Worm (Caenorhabditis elegans): ENCODE results near the gene clc-29.
A peak's percentile ranks its signal among the peaks of the same experiment; 100 is the strongest.

The clc-29 gene

DNA sequence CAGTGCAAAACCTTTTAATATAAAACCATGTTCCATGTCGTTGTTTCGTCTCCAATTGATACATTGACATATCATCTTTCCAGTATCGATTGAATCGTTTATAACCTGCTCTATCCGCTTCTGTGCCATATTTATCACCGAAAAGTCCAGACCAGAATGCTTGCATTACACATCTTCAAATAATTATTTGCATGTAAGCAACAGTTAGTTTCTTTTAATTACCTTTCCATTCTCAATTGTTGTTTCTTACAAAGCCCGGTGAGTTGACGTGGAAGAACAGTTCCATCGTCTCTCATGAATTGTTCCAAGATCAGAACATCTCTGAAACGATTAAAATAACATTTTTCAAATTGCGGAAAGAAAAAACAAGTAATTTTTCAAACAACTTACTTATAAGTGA, 16.5 kb downstream of the clc-29 start, which contains the start of gene iglr-2:
iglr-2 (minus strand) TSS at position 101 of the 400 bp plus-strand sequence.
- TF ChIP-seq nhr-28 (tag; optimal IDR thresholded peaks at IDR 0.05) (no peak), nhr-23 (tag; optimal IDR thresholded peaks at IDR 0.05) (no peak), egl-27 (tag; optimal IDR thresholded peaks at IDR 0.05) (no peak), elt-3 (tag; optimal IDR thresholded peaks at IDR 0.05) (no peak), unc-39 (tag; optimal IDR thresholded peaks at IDR 0.05) (no peak), nhr-76 (tag; optimal IDR thresholded peaks at IDR 0.05) (no peak), nhr-25 (tag; optimal IDR thresholded peaks at IDR 0.05) (no peak), nhr-67 (tag; optimal IDR thresholded peaks at IDR 0.05) (no peak), fos-1 (tag; optimal IDR thresholded peaks at IDR 0.05) (no peak), aly-2 (tag; optimal IDR thresholded peaks at IDR 0.05) (no peak), pqm-1 (tag; optimal IDR thresholded peaks at IDR 0.05) (no peak), hmg-11 (tag; optimal IDR thresholded peaks at IDR 0.05) (no peak), fkh-10 (GFP tag; optimal IDR thresholded peaks at IDR 0.05) (no peak), daf-12 (tag; optimal IDR thresholded peaks at IDR 0.05) (no peak), ceh-16 (tag; optimal IDR thresholded peaks at IDR 0.05) (no peak), ceh-9 (tag; optimal IDR thresholded peaks at IDR 0.05) (no peak), ceh-82 (tag; optimal IDR thresholded peaks at IDR 0.05) (no peak), mml-1 (tag; optimal IDR thresholded peaks at IDR 0.05) (no peak), nhr-11 (tag; optimal IDR thresholded peaks at IDR 0.05) (no peak)

DNA sequence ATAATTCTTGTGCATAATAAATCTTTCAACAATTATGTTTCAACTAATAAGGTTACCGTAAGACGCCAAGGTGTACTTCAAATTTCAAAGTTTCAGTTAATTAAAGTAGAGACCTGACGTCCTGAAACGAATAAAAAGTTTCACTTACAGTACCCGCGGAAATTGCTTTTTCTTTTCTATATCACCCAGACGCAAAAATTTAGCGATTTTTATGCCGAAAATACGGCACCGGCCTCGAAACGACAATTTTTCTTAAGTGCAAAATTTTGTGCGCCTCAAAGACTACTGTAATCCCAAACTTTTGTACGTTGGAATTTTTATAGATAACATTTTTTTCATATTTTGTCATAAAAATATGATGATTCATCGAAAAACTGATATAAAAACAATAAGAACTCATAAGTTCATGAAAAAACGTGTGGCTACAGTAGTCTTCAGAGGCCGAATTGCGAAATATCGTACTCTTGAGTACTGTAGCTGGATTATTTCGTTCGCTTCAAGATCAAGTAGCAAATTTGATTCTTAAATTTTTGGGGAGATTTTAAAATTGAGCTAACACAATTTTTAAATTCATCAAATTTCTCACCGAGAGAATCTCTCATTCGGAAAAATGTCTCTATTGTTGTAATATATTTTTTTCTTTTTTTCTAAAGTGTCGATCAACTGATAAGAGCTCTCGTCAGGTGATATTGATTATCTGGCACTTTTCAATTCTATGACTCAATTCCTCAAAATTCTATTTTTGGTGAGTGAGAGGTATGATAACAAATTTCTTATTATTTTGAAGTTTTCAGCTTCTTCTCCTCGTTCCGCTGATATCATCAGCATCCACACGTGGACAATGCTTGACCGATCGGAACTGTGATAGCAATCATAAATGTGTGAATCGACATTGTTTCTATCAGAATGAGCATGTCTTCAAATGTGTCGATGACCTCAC, 21.9 kb downstream of the clc-29 start, which contains the start of gene ZC262.13:
ZC262.13 (plus strand) TSS at position 641 of the 940 bp plus-strand sequence.
- TF ChIP-seq nhr-237 (tag; optimal IDR thresholded peaks at IDR 0.05) (no peak), jun-1 (tag; optimal IDR thresholded peaks at IDR 0.05) (peak; percentile 38), elt-2 (tag; optimal IDR thresholded peaks at IDR 0.05) (peak; percentile 91), pha-4 (tag; optimal IDR thresholded peaks at IDR 0.05) (peak; percentile 49), pqm-1 (tag; optimal IDR thresholded peaks at IDR 0.05) (peak; percentile 70), egl-5 (tag; optimal IDR thresholded peaks at IDR 0.05) (no peak), ceh-28 (tag; optimal IDR thresholded peaks at IDR 0.05) (peak; percentile 24)

DNA sequence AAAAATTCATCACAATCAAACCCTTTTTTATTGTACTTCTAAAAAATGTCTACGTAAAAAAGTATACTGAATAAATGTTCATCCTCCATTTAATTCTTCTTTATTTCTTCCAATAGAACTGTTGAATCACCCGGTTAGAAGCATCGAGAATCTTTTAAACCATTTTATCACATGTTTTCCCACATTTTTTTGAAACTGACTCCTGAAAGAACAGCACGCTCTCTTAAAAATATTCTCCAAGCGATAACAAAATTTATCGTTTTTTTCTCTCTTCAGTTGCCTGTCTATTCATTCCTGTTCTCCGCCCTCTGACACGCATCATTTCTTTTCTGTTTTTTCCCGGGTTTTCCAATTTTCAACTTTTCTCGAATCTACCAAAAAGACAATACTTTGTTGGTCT, 23.3 kb downstream of the clc-29 start, which contains the start of gene F10E9.12:
F10E9.12 (plus strand) TSS at position 131 of the 400 bp plus-strand sequence.
- TF ChIP-seq fkh-2 (tag; optimal IDR thresholded peaks at IDR 0.05) = no peak
- TF ChIP-seq nhr-76 (tag; optimal IDR thresholded peaks at IDR 0.05) = no peak
- TF ChIP-seq nhr-237 (tag; optimal IDR thresholded peaks at IDR 0.05) = no peak
- TF ChIP-seq ceh-16 (tag; optimal IDR thresholded peaks at IDR 0.05) = no peak
- no peak for TF ChIP-seq eor-1 (tag; optimal IDR thresholded peaks at IDR 0.05)
- TF ChIP-seq pqm-1 (tag; optimal IDR thresholded peaks at IDR 0.05) = peak; percentile 43
- no peak for TF ChIP-seq nhr-43 (tag; optimal IDR thresholded peaks at IDR 0.05; ENCODE audit: poor library complexity, severe bottlenecking)
- TF ChIP-seq pha-4 (tag; optimal IDR thresholded peaks at IDR 0.05) = peak; percentile 5
- no peak for TF ChIP-seq nhr-28 (tag; optimal IDR thresholded peaks at IDR 0.05)
- TF ChIP-seq ceh-28 (tag; optimal IDR thresholded peaks at IDR 0.05) = no peak
- no peak for TF ChIP-seq nhr-25 (tag; optimal IDR thresholded peaks at IDR 0.05)
- TF ChIP-seq unc-39 (tag; optimal IDR thresholded peaks at IDR 0.05) = no peak
- TF ChIP-seq nhr-23 (tag; optimal IDR thresholded peaks at IDR 0.05) = no peak
- no peak for TF ChIP-seq elt-1 (tag; optimal IDR thresholded peaks at IDR 0.05)
- TF ChIP-seq nhr-11 (tag; optimal IDR thresholded peaks at IDR 0.05) = no peak
- TF ChIP-seq fkh-10 (GFP tag; optimal IDR thresholded peaks at IDR 0.05) = no peak
- no peak for TF ChIP-seq skn-1 (tag; optimal IDR thresholded peaks at IDR 0.05)
- TF ChIP-seq mml-1 (tag; optimal IDR thresholded peaks at IDR 0.05) = no peak
- TF ChIP-seq ztf-11 (tag; optimal IDR thresholded peaks at IDR 0.05) = no peak
- peak; percentile 74 for TF ChIP-seq elt-2 (tag; optimal IDR thresholded peaks at IDR 0.05)

DNA sequence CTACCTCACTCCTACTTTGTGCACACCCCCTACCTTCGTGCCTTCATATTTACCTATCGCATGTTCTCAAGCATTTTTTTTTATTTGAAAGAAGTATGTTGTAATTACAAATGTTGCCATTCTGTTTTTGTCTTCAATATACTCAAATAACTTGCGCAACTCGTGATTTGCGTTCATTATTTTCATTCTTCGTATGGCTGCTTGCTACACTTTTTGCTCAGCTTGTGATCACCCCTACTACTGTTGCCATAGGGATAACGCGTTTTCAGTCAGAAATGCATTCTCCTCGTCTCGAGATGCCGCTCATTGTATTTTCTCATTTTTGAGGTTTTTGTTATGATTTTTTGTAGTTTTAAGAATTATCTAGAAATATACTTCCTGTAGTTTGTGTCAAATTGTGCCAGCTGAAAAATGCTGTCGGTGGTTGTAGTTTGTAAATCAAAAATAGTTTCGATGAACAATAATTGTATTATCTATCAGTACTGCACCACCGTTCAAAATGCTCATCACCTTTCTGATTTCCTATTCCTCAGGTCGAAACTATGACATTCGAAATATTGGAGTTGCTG, 25.0 kb downstream of the clc-29 start, which contains the start of gene F10E9.1:
F10E9.1 (plus strand) TSS at position 519 of the 569 bp plus-strand sequence.
- TF ChIP-seq nhr-11 (tag; optimal IDR thresholded peaks at IDR 0.05) (peak; percentile 62), zag-1 (tag; optimal IDR thresholded peaks at IDR 0.05) (no peak), nhr-12 (tag; optimal IDR thresholded peaks at IDR 0.05) (no peak)

All from whole organism, L3 larva.